Worm (Caenorhabditis elegans): ENCODE measurements around the gene efl-1.
"Not testable (repeated sequence)": the region's sequence is repeated elsewhere in the genome, so short reads cannot be mapped to it uniquely, and the experiment has no call there.

Gene efl-1

ce11 chrV:16949609-16950008 lies 15.9 kb downstream of the efl-1 start, which contains the start of gene fbxa-111:
Gene fbxa-111, minus strand, starts transcription at chrV:16949709.
- not testable (repeated sequence) for TF ChIP-seq madf-2 (tag; optimal IDR thresholded peaks at IDR 0.05); hlh-13 (GFP tag; optimal IDR thresholded peaks at IDR 0.05); elt-4 (tag; optimal IDR thresholded peaks at IDR 0.05)

- not testable (repeated sequence) for TF ChIP-seq hlh-15, pat-9, ceh-30 (tag; optimal IDR thresholded peaks at IDR 0.05)
Observed at ce11 chrV:16948011-16948410, 17.5 kb downstream of the efl-1 start, which contains the start of gene fbxa-112. Gene fbxa-112, minus strand, starts transcription at chrV:16948111.

- not testable (repeated sequence) for TF ChIP-seq rnt-1, ref-2, F13H6.1 (tag; optimal IDR thresholded peaks at IDR 0.05)
Observed at ce11 chrV:16938731-16939130, 26.7 kb downstream of the efl-1 start, which contains the start of gene fbxa-148. Gene fbxa-148, plus strand, starts transcription at chrV:16939031.

ce11 chrV:16927345-16927744 lies 38.1 kb downstream of the efl-1 start, which contains the start of gene Y102A5C.36:
Gene Y102A5C.36, minus strand, starts transcription at chrV:16927445.
- no peak for TF ChIP-seq ceh-14 (tag; optimal IDR thresholded peaks at IDR 0.05)
- TF ChIP-seq ztf-16 (tag; optimal IDR thresholded peaks at IDR 0.05), result no peak
- TF ChIP-seq ama-1 (optimal IDR thresholded peaks at IDR 0.05), result no peak
- TF ChIP-seq ceh-18 (tag; optimal IDR thresholded peaks at IDR 0.05), result no peak
- TF ChIP-seq ceh-6 (GFP tag; optimal IDR thresholded peaks at IDR 0.05), result no peak
- no peak for TF ChIP-seq F13H6.1 (tag; optimal IDR thresholded peaks at IDR 0.05)
- TF ChIP-seq nhr-11 (tag; optimal IDR thresholded peaks at IDR 0.05), result no peak
- no peak for TF ChIP-seq unc-3 (GFP tag; conservative IDR thresholded peaks at IDR 0.05)
- no peak for TF ChIP-seq unc-3 (tag; optimal IDR thresholded peaks at IDR 0.05)
- no peak for TF ChIP-seq pha-4 (tag; optimal IDR thresholded peaks at IDR 0.05)
- TF ChIP-seq fkh-10 (GFP tag; optimal IDR thresholded peaks at IDR 0.05), result no peak
- no peak for TF ChIP-seq lim-6 (tag; optimal IDR thresholded peaks at IDR 0.05)
- no peak for TF ChIP-seq ceh-9 (tag; optimal IDR thresholded peaks at IDR 0.05)
- TF ChIP-seq pros-1 (tag; optimal IDR thresholded peaks at IDR 0.05), result no peak
- TF ChIP-seq pha-2 (tag; optimal IDR thresholded peaks at IDR 0.05), result no peak

ce11 chrV:16921952-16922351 lies 43.5 kb downstream of the efl-1 start, which contains the start of gene Y102A5C.4:
Gene Y102A5C.4, plus strand, starts transcription at chrV:16922252.
- TF ChIP-seq ceh-34 (tag; optimal IDR thresholded peaks at IDR 0.05), result no peak
- no peak for TF ChIP-seq hlh-15 (tag; optimal IDR thresholded peaks at IDR 0.05)
- TF ChIP-seq ztf-16 (tag; optimal IDR thresholded peaks at IDR 0.05), result no peak

ce11 chrV:16919675-16920074 lies 45.8 kb downstream of the efl-1 start:
- TF ChIP-seq pha-2 (tag; optimal IDR thresholded peaks at IDR 0.05) (no peak), ceh-34 (tag; optimal IDR thresholded peaks at IDR 0.05) (no peak), pros-1 (tag; optimal IDR thresholded peaks at IDR 0.05) (no peak), K02D7.2 (tag; optimal IDR thresholded peaks at IDR 0.05) (no peak)

ce11 chrV:16918378-16918777 lies 47.1 kb downstream of the efl-1 start, which contains the start of the genes fbxa-206 and Y102A5C.2:
Gene fbxa-206, minus strand, starts transcription at chrV:16918478.
Gene Y102A5C.2, plus strand, starts transcription at chrV:16918731.
- TF ChIP-seq ceh-45 (GFP tag; IDR thresholded peaks at IDR 0.05), result no peak
- TF ChIP-seq rnt-1 (tag; optimal IDR thresholded peaks at IDR 0.05), result no peak
- TF ChIP-seq ceh-24 (tag; optimal IDR thresholded peaks at IDR 0.05), result no peak
- no peak for TF ChIP-seq ahr-1 (tag; optimal IDR thresholded peaks at IDR 0.05)
- TF ChIP-seq gmeb-2 (tag; optimal IDR thresholded peaks at IDR 0.05), result no peak
- no peak for TF ChIP-seq lim-6 (tag; optimal IDR thresholded peaks at IDR 0.05)
- TF ChIP-seq ceh-22 (tag; optimal IDR thresholded peaks at IDR 0.05), result no peak
- TF ChIP-seq hlh-13 (GFP tag; optimal IDR thresholded peaks at IDR 0.05), result no peak
